Worm (Caenorhabditis elegans) whole organism, late embryonic: ENCODE measurements around the gene M04D8.5.

Experiments used
- C08G9.2 ChIP-seq: sonication (generic microtip); optimal IDR thresholded peaks from 2 replicates; lab custom pipeline; 2016; ENCODE audit warnings: mild to moderate bottlenecking, missing genetic modification characterization, moderate library complexity, missing compliant biosample characterization
- K02D7.2 ChIP-seq: sonication (generic microtip); optimal IDR thresholded peaks from 2 replicates; lab custom pipeline; 2017; ENCODE audit warnings: mild to moderate bottlenecking, missing genetic modification characterization, missing compliant biosample characterization
- K09A11.1 ChIP-seq: sonication (generic microtip); optimal IDR thresholded peaks from 2 replicates; lab custom pipeline; 2017; ENCODE audit warnings: antibody characterized with exemption, mild to moderate bottlenecking, missing genetic modification characterization, missing compliant biosample characterization; ENCODE audit not compliant: insufficient read depth
- T23F11.4 ChIP-seq: fragments of 200-800 bp; sonication (Bioruptor generic); optimal IDR thresholded peaks from 2 replicates; lab custom pipeline; 2018; ENCODE audit warnings: mild to moderate bottlenecking, missing genetic modification characterization, missing compliant biosample characterization
- ama-1 ChIP-seq: fragments of 150-350 bp; optimal IDR thresholded peaks from 2 replicates; lab custom pipeline; 2014
- ceh-18 ChIP-seq: sonication (generic microtip); optimal IDR thresholded peaks from 2 replicates; lab custom pipeline; 2016; ENCODE audit warnings: missing genetic modification characterization, missing compliant biosample characterization
- ceh-19 ChIP-seq: fragments of 200-800 bp; sonication (Bioruptor generic); optimal IDR thresholded peaks from 2 replicates; lab custom pipeline; 2018; ENCODE audit warnings: mild to moderate bottlenecking, missing genetic modification characterization, missing compliant biosample characterization
- ceh-2 ChIP-seq: sonication (generic microtip); optimal IDR thresholded peaks from 2 replicates; lab custom pipeline; 2016; ENCODE audit warnings: missing genotype, missing genetic modification characterization, missing compliant biosample characterization
- ceh-24 ChIP-seq: sonication (generic microtip); optimal IDR thresholded peaks from 2 replicates; lab custom pipeline; 2016; ENCODE audit warnings: mild to moderate bottlenecking, missing genetic modification characterization, missing compliant biosample characterization
- ceh-31 ChIP-seq: sonication (generic microtip); optimal IDR thresholded peaks from 2 replicates; lab custom pipeline; 2016; ENCODE audit warnings: missing genetic modification characterization, missing compliant biosample characterization
- ceh-9 ChIP-seq: sonication (generic microtip); optimal IDR thresholded peaks from 2 replicates; lab custom pipeline; 2016; ENCODE audit warnings: mild to moderate bottlenecking, missing genetic modification characterization, inconsistent platforms, missing compliant biosample characterization
- che-1 ChIP-seq: sonication (generic microtip); optimal IDR thresholded peaks from 2 replicates; lab custom pipeline; 2016; ENCODE audit warnings: mild to moderate bottlenecking, missing genetic modification characterization, missing compliant biosample characterization
- dmd-4 ChIP-seq: sonication (generic microtip); optimal IDR thresholded peaks from 2 replicates; lab custom pipeline; 2016; ENCODE audit warnings: borderline replicate concordance, missing genetic modification characterization, missing compliant biosample characterization
- dve-1 ChIP-seq: sonication (generic microtip); optimal IDR thresholded peaks from 2 replicates; lab custom pipeline; 2017; ENCODE audit warnings: antibody characterized with exemption, mild to moderate bottlenecking, missing genetic modification characterization, missing compliant biosample characterization
- ets-4 ChIP-seq: sonication (generic microtip); optimal IDR thresholded peaks from 2 replicates; lab custom pipeline; 2016; ENCODE audit warnings: missing genetic modification characterization, missing compliant biosample characterization
- fax-1 ChIP-seq: sonication (generic microtip); optimal IDR thresholded peaks from 2 replicates; lab custom pipeline; 2016; ENCODE audit warnings: missing genotype, missing genetic modification characterization, missing compliant biosample characterization
- fkh-10 ChIP-seq: fragments of 150-350 bp; optimal IDR thresholded peaks from 2 replicates; lab custom pipeline; 2014; ENCODE audit warnings: missing biosample characterization, missing genetic modification reagents, missing genetic modification characterization
- gmeb-2 ChIP-seq: sonication (generic microtip); optimal IDR thresholded peaks from 2 replicates; lab custom pipeline; 2016; ENCODE audit warnings: missing genetic modification characterization, inconsistent platforms, missing compliant biosample characterization
- hlh-13 ChIP-seq: fragments of 200-800 bp; sonication (Bioruptor generic); optimal IDR thresholded peaks from 2 replicates; lab custom pipeline; 2018; ENCODE audit warnings: mild to moderate bottlenecking, missing genetic modification characterization, missing compliant biosample characterization
- hlh-6 ChIP-seq: sonication (generic microtip); optimal IDR thresholded peaks from 2 replicates; lab custom pipeline; 2016; ENCODE audit warnings: missing genotype, missing genetic modification characterization, missing compliant biosample characterization
- lin-11 ChIP-seq: fragments of 200-800 bp; sonication (Bioruptor generic); optimal IDR thresholded peaks from 2 replicates; lab custom pipeline; 2018; ENCODE audit warnings: mild to moderate bottlenecking, missing genetic modification characterization, missing compliant biosample characterization
- madf-2 ChIP-seq: sonication (generic microtip); optimal IDR thresholded peaks from 2 replicates; lab custom pipeline; 2017; ENCODE audit warnings: missing genetic modification characterization, missing compliant biosample characterization
- mec-3 ChIP-seq: sonication (generic microtip); optimal IDR thresholded peaks from 2 replicates; lab custom pipeline; 2016; ENCODE audit warnings: borderline replicate concordance, missing genetic modification characterization, missing compliant biosample characterization
- nfya-1 ChIP-seq: sonication (generic microtip); optimal IDR thresholded peaks from 2 replicates; lab custom pipeline; 2017; ENCODE audit warnings: missing genetic modification characterization, mild to moderate bottlenecking, missing compliant biosample characterization, antibody characterized with exemption, moderate library complexity
- odd-2 ChIP-seq: sonication (generic microtip); optimal IDR thresholded peaks from 2 replicates; lab custom pipeline; 2017; ENCODE audit warnings: antibody characterized with exemption, mild to moderate bottlenecking, missing genetic modification characterization, missing compliant biosample characterization
- pat-9 ChIP-seq: fragments of 200-800 bp; sonication (Bioruptor generic); optimal IDR thresholded peaks from 2 replicates; lab custom pipeline; 2018; ENCODE audit warnings: mild to moderate bottlenecking, missing genetic modification characterization, moderate library complexity, missing compliant biosample characterization
- pax-1 ChIP-seq: fragments of 150-350 bp; optimal IDR thresholded peaks from 2 replicates; lab custom pipeline; 2014; ENCODE audit warnings: missing biosample characterization, missing genetic modification characterization
- pha-4 ChIP-seq: fragments of 150-350 bp; optimal IDR thresholded peaks from 2 replicates; lab custom pipeline; 2018; ENCODE audit warnings: missing biosample characterization, missing genetic modification reagents, missing genetic modification characterization
- pqm-1 ChIP-seq: sonication (generic microtip); optimal IDR thresholded peaks from 2 replicates; lab custom pipeline; 2016; ENCODE audit warnings: missing genetic modification characterization, missing compliant biosample characterization
- rnt-1 ChIP-seq: sonication (generic microtip); optimal IDR thresholded peaks from 2 replicates; lab custom pipeline; 2016; ENCODE audit warnings: missing genetic modification characterization, missing compliant biosample characterization
- sox-2 ChIP-seq: fragments of 200-800 bp; sonication (Bioruptor generic); IDR thresholded peaks from 2 replicates; pipeline ENCODE4 v1.3.6; 2022; ENCODE audit warnings: missing genetic modification reagents, missing genetic modification characterization, missing compliant biosample characterization
- syd-9 ChIP-seq: sonication (generic microtip); optimal IDR thresholded peaks from 2 replicates; lab custom pipeline; 2016; ENCODE audit warnings: mild to moderate bottlenecking, missing genetic modification characterization, moderate library complexity, missing compliant biosample characterization
- tbx-2 ChIP-seq: sonication (generic microtip); optimal IDR thresholded peaks from 2 replicates; lab custom pipeline; 2016; ENCODE audit warnings: missing genetic modification characterization, missing compliant biosample characterization
- tbx-7 ChIP-seq: sonication (generic microtip); optimal IDR thresholded peaks from 2 replicates; lab custom pipeline; 2016; ENCODE audit warnings: missing genotype, missing genetic modification characterization, missing compliant biosample characterization
- unc-3 ChIP-seq, 2 experiments: fragments of 200-800 bp in 1 of 2; sonication (Bioruptor generic) in 1 of 2; sonication (generic microtip) in 1 of 2; conservative IDR thresholded peaks in 1 of 2; optimal IDR thresholded peaks in 1 of 2; 2 replicates each; pipeline versions ENCODE4 v1.3.6 to Lab custom; 2016 to 2022; ENCODE audit warnings: missing compliant biosample characterization in 2 of 2, missing genetic modification characterization in 2 of 2, missing genetic modification reagents in 1 of 2
- ztf-16 ChIP-seq: sonication (generic microtip); optimal IDR thresholded peaks from 2 replicates; lab custom pipeline; 2017; ENCODE audit warnings: missing genetic modification characterization, missing compliant biosample characterization

The M04D8.5 gene

ce11 chrIII:10037150-10037549 is 4.0 kb upstream of the M04D8.5 start, which contains the start of gene M04D8.7:
Gene M04D8.7, plus strand, starts transcription at chrIII:10037450.
- TF ChIP-seq ama-1 (lab: Kevin White, UChicago) (no peak), K02D7.2 (tag; lab: Kevin White, UChicago) (no peak), dve-1 (tag; lab: Kevin White, UChicago) (no peak), dmd-4 (tag; lab: Kevin White, UChicago) (no peak), pha-4 (no peak), C08G9.2 (tag; lab: Kevin White, UChicago) (no peak), ceh-9 (tag; lab: Kevin White, UChicago) (no peak), ceh-18 (tag; lab: Kevin White, UChicago) (no peak), che-1 (tag; lab: Kevin White, UChicago) (no peak), pax-1 (tag; lab: Kevin White, UChicago) (no peak), fax-1 (tag; lab: Kevin White, UChicago) (no peak), hlh-6 (tag; lab: Kevin White, UChicago) (no peak), madf-2 (tag; lab: Kevin White, UChicago) (no peak), lin-11 (no peak), tbx-2 (tag; lab: Kevin White, UChicago) (no peak), ets-4 (no peak), T23F11.4 (no peak), fkh-10 (GFP tag; lab: Kevin White, UChicago) (no peak), ceh-31 (tag; lab: Kevin White, UChicago) (no peak)

- TF ChIP-seq mec-3 (tag; lab: Kevin White, UChicago), result no peak
- no peak for TF ChIP-seq K09A11.1 (tag; lab: Kevin White, UChicago)
- TF ChIP-seq nfya-1, result no peak
- no peak for TF ChIP-seq madf-2 (tag; lab: Kevin White, UChicago)
- TF ChIP-seq pax-1 (tag; lab: Kevin White, UChicago), result no peak
- TF ChIP-seq ceh-24, result no peak
- TF ChIP-seq che-1 (tag; lab: Kevin White, UChicago), result no peak
Measured at ce11 chrIII:10035783-10036182, 2.7 kb upstream of the M04D8.5 start, which contains the start of gene xbx-3. Gene xbx-3, plus strand, starts transcription at chrIII:10035945.

ce11 chrIII:10033881-10034280 is 768 bp upstream of the M04D8.5 start, which contains the start of gene M04D8.8:
Gene M04D8.8, plus strand, starts transcription at chrIII:10034181.
- TF ChIP-seq hlh-6 (tag; lab: Kevin White, UChicago) (no peak), nfya-1 (no peak), che-1 (tag; lab: Kevin White, UChicago) (no peak), sox-2 (GFP tag; lab: Robert Waterston, UW) (no peak), pha-4 (no peak)
- TF ChIP-seq, all 69 proteins: peak for 0

ce11 chrIII:10030549-10030948 is 2.6 kb downstream of the M04D8.5 start, which contains the start of gene M04D8.4:
Gene M04D8.4, minus strand, starts transcription at chrIII:10030649.
- TF ChIP-seq tbx-2 (tag; lab: Kevin White, UChicago) (no peak), pat-9 (tag; lab: Kevin White, UChicago) (no peak), ceh-2 (tag; lab: Kevin White, UChicago) (no peak), ztf-16 (no peak), che-1 (tag; lab: Kevin White, UChicago) (no peak), dmd-4 (tag; lab: Kevin White, UChicago) (no peak), rnt-1 (tag; lab: Kevin White, UChicago) (no peak), pqm-1 (tag; lab: Kevin White, UChicago) (no peak), syd-9 (tag; lab: Kevin White, UChicago) (no peak)
- TF ChIP-seq, all 69 proteins: peak for 0

ce11 chrIII:10027947-10028346 is 5.2 kb downstream of the M04D8.5 start, which contains the start of gene ins-23:
Gene ins-23, plus strand, starts transcription at chrIII:10028247.
- no peak for TF ChIP-seq lin-11
- no peak for TF ChIP-seq odd-2 (tag; lab: Kevin White, UChicago)
- no peak for TF ChIP-seq hlh-13 (GFP tag; lab: Kevin White, UChicago)
- TF ChIP-seq K02D7.2 (tag; lab: Kevin White, UChicago), result no peak
- TF ChIP-seq ceh-19 (GFP tag; lab: Kevin White, UChicago), result no peak
- TF ChIP-seq gmeb-2 (tag; lab: Kevin White, UChicago), result no peak
- TF ChIP-seq pqm-1 (tag; lab: Kevin White, UChicago), result no peak
- no peak for TF ChIP-seq K09A11.1 (tag; lab: Kevin White, UChicago)
- TF ChIP-seq T23F11.4, result no peak
- no peak for TF ChIP-seq tbx-7 (tag; lab: Kevin White, UChicago)
- TF ChIP-seq C08G9.2 (tag; lab: Kevin White, UChicago), result no peak
- no peak for TF ChIP-seq unc-3 (GFP tag; conservative IDR thresholded peaks at IDR 0.05; lab: Robert Waterston, UW)
- no peak for TF ChIP-seq unc-3 (tag; optimal IDR thresholded peaks at IDR 0.05; lab: Kevin White, UChicago)
